Worm (Caenorhabditis elegans): Measurements from ENCODE around the gene F57G9.3.

- TF ChIP-seq ztf-11 (tag; optimal IDR thresholded peaks at IDR 0.05), result no peak
- TF ChIP-seq skn-1 (tag; optimal IDR thresholded peaks at IDR 0.05), result no peak
- no peak for TF ChIP-seq jun-1 (tag; optimal IDR thresholded peaks at IDR 0.05)
- TF ChIP-seq nhr-77 (tag; optimal IDR thresholded peaks at IDR 0.05), result no peak
- TF ChIP-seq unc-62 (GFP tag; optimal IDR thresholded peaks at IDR 0.05), result no peak
- TF ChIP-seq ceh-16 (tag; optimal IDR thresholded peaks at IDR 0.05), result no peak
- TF ChIP-seq daf-12 (tag; optimal IDR thresholded peaks at IDR 0.05), result no peak
- TF ChIP-seq pqm-1 (tag; optimal IDR thresholded peaks at IDR 0.05), result no peak
Measured at ce11 chrII:12378793-12379192, 31.2 kb downstream of the F57G9.3 start.

All from whole organism, L3 larva.